Fruit fly (Drosophila melanogaster): ENCODE results near the gene DPCoAC.

The DPCoAC gene

dm6 chr3R:20549017-20549854 lies 8.2 kb downstream of the DPCoAC start:
- no peak for TF ChIP-seq Hnf4 (GFP tag; optimal IDR thresholded peaks at IDR 0.05)
- no peak for TF ChIP-seq Rel (GFP tag; optimal IDR thresholded peaks at IDR 0.05)
- peak; percentile 9 for TF ChIP-seq Rel (tag; optimal IDR thresholded peaks at IDR 0.05)
- peak; percentile 22 for TF ChIP-seq fru (GFP tag; optimal IDR thresholded peaks at IDR 0.05)
- peak; percentile 15 for TF ChIP-seq Hr83 (GFP tag; optimal IDR thresholded peaks at IDR 0.05; ENCODE audit: poor library complexity, severe bottlenecking)
- TF ChIP-seq rgr (GFP tag; optimal IDR thresholded peaks at IDR 0.05): peak; percentile 21
- no peak for TF ChIP-seq br (GFP tag; optimal IDR thresholded peaks at IDR 0.05)
- peak; percentile 21 for TF ChIP-seq h (GFP tag; optimal IDR thresholded peaks at IDR 0.05)
- TF ChIP-seq woc (GFP tag; optimal IDR thresholded peaks at IDR 0.05): no peak
- TF ChIP-seq usp (GFP tag; optimal IDR thresholded peaks at IDR 0.05): no peak
- no peak for TF ChIP-seq dl (GFP tag; optimal IDR thresholded peaks at IDR 0.05; ENCODE audit: insufficient read depth in 1 of 2, partially characterized antibody in 2 of 2)

dm6 chr3R:20548255-20548654 lies 9.2 kb downstream of the DPCoAC start:
- TF ChIP-seq tai (GFP tag; optimal IDR thresholded peaks at IDR 0.05): no peak
- peak; percentile 47 for TF ChIP-seq CrebA (GFP tag; optimal IDR thresholded peaks at IDR 0.05; ENCODE audit: borderline replicate concordance)

- peak; percentile 5 for TF ChIP-seq rgr (GFP tag; optimal IDR thresholded peaks at IDR 0.05)
- no peak for TF ChIP-seq Vsx2 (GFP tag; optimal IDR thresholded peaks at IDR 0.05; ENCODE audit: partially characterized antibody)
- no peak for TF ChIP-seq CG32264 (GFP tag; optimal IDR thresholded peaks at IDR 0.05)
- peak; percentile 36 for TF ChIP-seq sage (GFP tag; optimal IDR thresholded peaks at IDR 0.05)
- no peak for TF ChIP-seq Rel (GFP tag; optimal IDR thresholded peaks at IDR 0.05)
- peak; percentile 51 for TF ChIP-seq Rel (tag; optimal IDR thresholded peaks at IDR 0.05)
Measured at dm6 chr3R:20547758-20548157, 9.7 kb downstream of the DPCoAC start.

- TF ChIP-seq h (GFP tag; optimal IDR thresholded peaks at IDR 0.05): peak; percentile 24
- TF ChIP-seq lola (GFP tag; optimal IDR thresholded peaks at IDR 0.05): no peak
- peak in 1 of 2 experiments; percentile 27 for TF ChIP-seq foxo (GFP tag; optimal IDR thresholded peaks at IDR 0.05)
- TF ChIP-seq tai (GFP tag; optimal IDR thresholded peaks at IDR 0.05): no peak
- no peak for TF ChIP-seq Hr78 (GFP tag; optimal IDR thresholded peaks at IDR 0.05)
- no peak for TF ChIP-seq Dfd (GFP tag; optimal IDR thresholded peaks at IDR 0.05)
- no peak for TF ChIP-seq Rel (GFP tag; optimal IDR thresholded peaks at IDR 0.05)
- TF ChIP-seq Rel (tag; optimal IDR thresholded peaks at IDR 0.05): peak; percentile 21
Measured at dm6 chr3R:20546662-20547620, 10.5 kb downstream of the DPCoAC start.

dm6 chr3R:20545678-20546077 lies 11.8 kb downstream of the DPCoAC start:
- no peak for TF ChIP-seq GATAd (GFP tag; optimal IDR thresholded peaks at IDR 0.05)
- no peak for TF ChIP-seq h (GFP tag; optimal IDR thresholded peaks at IDR 0.05)
- no peak for TF ChIP-seq Vsx2 (GFP tag; optimal IDR thresholded peaks at IDR 0.05; ENCODE audit: partially characterized antibody)
- TF ChIP-seq CG32264 (GFP tag; optimal IDR thresholded peaks at IDR 0.05): no peak
- TF ChIP-seq Myc (optimal IDR thresholded peaks at IDR 0.05): no peak
- TF ChIP-seq foxo (GFP tag; optimal IDR thresholded peaks at IDR 0.05): peak in 1 of 2 experiments; percentile 15
- TF ChIP-seq woc (GFP tag; optimal IDR thresholded peaks at IDR 0.05): no peak
- TF ChIP-seq usp (GFP tag; optimal IDR thresholded peaks at IDR 0.05): no peak
- TF ChIP-seq lola (GFP tag; optimal IDR thresholded peaks at IDR 0.05): no peak
- TF ChIP-seq Abd-B (GFP tag; optimal IDR thresholded peaks at IDR 0.05): no peak
- TF ChIP-seq N (GFP tag; optimal IDR thresholded peaks at IDR 0.05): no peak
- TF ChIP-seq HLH106 (tag; optimal IDR thresholded peaks at IDR 0.05): peak; percentile 6
- no peak for TF ChIP-seq OdsH (GFP tag; optimal IDR thresholded peaks at IDR 0.05)
- TF ChIP-seq fru (GFP tag; optimal IDR thresholded peaks at IDR 0.05): peak; percentile 3
- no peak for TF ChIP-seq Hnf4 (GFP tag; optimal IDR thresholded peaks at IDR 0.05)
- TF ChIP-seq Dif (GFP tag; optimal IDR thresholded peaks at IDR 0.05; ENCODE audit: partially characterized antibody): no peak
- TF ChIP-seq sv (GFP tag; optimal IDR thresholded peaks at IDR 0.05): no peak
- no peak for TF ChIP-seq jim (GFP tag; optimal IDR thresholded peaks at IDR 0.05)
- TF ChIP-seq psq (GFP tag; optimal IDR thresholded peaks at IDR 0.05): peak; percentile 3
- no peak for TF ChIP-seq dl (GFP tag; optimal IDR thresholded peaks at IDR 0.05; ENCODE audit: insufficient read depth in 1 of 2, partially characterized antibody in 2 of 2)
- TF ChIP-seq CrebA (GFP tag; optimal IDR thresholded peaks at IDR 0.05; ENCODE audit: borderline replicate concordance): no peak
- no peak for TF ChIP-seq CG9705 (GFP tag; optimal IDR thresholded peaks at IDR 0.05)
- no peak for TF ChIP-seq Sp1 (GFP tag; optimal IDR thresholded peaks at IDR 0.05)
- no peak for TF ChIP-seq Dfd (GFP tag; optimal IDR thresholded peaks at IDR 0.05)
- TF ChIP-seq Hr83 (GFP tag; optimal IDR thresholded peaks at IDR 0.05; ENCODE audit: poor library complexity, severe bottlenecking): no peak
- no peak for TF ChIP-seq brk (GFP tag; optimal IDR thresholded peaks at IDR 0.05)
- peak; percentile 9 for TF ChIP-seq rgr (GFP tag; optimal IDR thresholded peaks at IDR 0.05)
